Fruit fly (Drosophila melanogaster) whole organism, adult: ENCODE results near the gene CG5946.

ENCODE experiments used
- CG11617 ChIP-seq: fragments of 200-800 bp; sonication (Bioruptor generic); optimal IDR thresholded peaks from 2 replicates; lab custom pipeline; 2017; ENCODE audit warnings: mild to moderate bottlenecking, missing biosample characterization, missing genetic modification reagents, missing genetic modification characterization
- CG12768 ChIP-seq: fragments of 200-800 bp; sonication (Bioruptor generic); optimal IDR thresholded peaks from 2 replicates; lab custom pipeline; 2017; ENCODE audit warnings: missing biosample characterization, missing genetic modification characterization, mild to moderate bottlenecking, moderate library complexity, missing genetic modification reagents
- CG14711 ChIP-seq: fragments of 200-800 bp; sonication (Bioruptor generic); optimal IDR thresholded peaks from 2 replicates; lab custom pipeline; 2018; ENCODE audit warnings: missing biosample characterization, mild to moderate bottlenecking, missing genetic modification characterization, moderate library complexity
- CG1620 ChIP-seq: fragments of 200-800 bp; sonication (Bioruptor generic); optimal IDR thresholded peaks from 2 replicates; lab custom pipeline; 2016; ENCODE audit warnings: missing biosample characterization, missing genetic modification characterization
- CG33017 ChIP-seq: fragments of 200-800 bp; sonication (Bioruptor generic); optimal IDR thresholded peaks from 2 replicates; lab custom pipeline; 2018; ENCODE audit warnings: missing biosample characterization, mild to moderate bottlenecking, missing genetic modification characterization, moderate library complexity
- CG5204 ChIP-seq: fragments of 200-800 bp; sonication (Bioruptor generic); optimal IDR thresholded peaks from 2 replicates; lab custom pipeline; 2016; ENCODE audit warnings: missing biosample characterization, missing genetic modification characterization
- CG7045 ChIP-seq: fragments of 200-800 bp; sonication (Bioruptor generic); optimal IDR thresholded peaks from 2 replicates; lab custom pipeline; 2017; ENCODE audit warnings: missing biosample characterization, mild to moderate bottlenecking, missing genetic modification characterization
- CG7101 ChIP-seq: fragments of 200-800 bp; sonication (Bioruptor generic); optimal IDR thresholded peaks from 2 replicates; lab custom pipeline; 2018; ENCODE audit warnings: missing biosample characterization, mild to moderate bottlenecking, missing genetic modification characterization, moderate library complexity
- Clk ChIP-seq: fragments of 200-800 bp; sonication (Bioruptor generic); optimal IDR thresholded peaks from 2 replicates; lab custom pipeline; 2017; ENCODE audit warnings: missing biosample characterization, missing genetic modification characterization
- Crg-1 ChIP-seq: fragments of 200-800 bp; sonication (Bioruptor generic); optimal IDR thresholded peaks from 2 replicates; lab custom pipeline; 2016; ENCODE audit warnings: missing biosample characterization, missing genetic modification characterization
- Hr96 ChIP-seq: fragments of 200-800 bp; sonication (Bioruptor generic); optimal IDR thresholded peaks from 2 replicates; lab custom pipeline; 2016; ENCODE audit warnings: missing biosample characterization, missing genetic modification characterization
- Mnt ChIP-seq: fragments of 200-800 bp; sonication (Bioruptor generic); optimal IDR thresholded peaks from 2 replicates; lab custom pipeline; 2016; ENCODE audit warnings: missing biosample characterization, mild to moderate bottlenecking, missing genetic modification characterization
- bab1 ChIP-seq: fragments of 200-800 bp; sonication (Bioruptor generic); optimal IDR thresholded peaks from 3 replicates; lab custom pipeline; 2019; ENCODE audit warnings: missing biosample characterization, mild to moderate bottlenecking, missing genetic modification characterization, moderate library complexity
- cic ChIP-seq: fragments of 200-800 bp; sonication (Bioruptor generic); optimal IDR thresholded peaks from 2 replicates; lab custom pipeline; 2017; ENCODE audit warnings: missing biosample characterization, mild to moderate bottlenecking, missing genetic modification characterization, moderate library complexity
- cnc ChIP-seq, 2 experiments: fragments of >200 bp; optimal IDR thresholded peaks; 2 replicates each; lab custom pipeline; 2017
- kay ChIP-seq: fragments of 200-800 bp; sonication (Bioruptor generic); peaks from one replicate; lab custom pipeline; 2016; ENCODE audit warnings: missing biosample characterization, missing genetic modification characterization, borderline replicate concordance
- ovo ChIP-seq: fragments of 200-800 bp; sonication (Bioruptor generic); optimal IDR thresholded peaks from 2 replicates; lab custom pipeline; 2016; ENCODE audit warnings: missing biosample characterization, missing genetic modification characterization
- pad ChIP-seq: fragments of 200-800 bp; sonication (Bioruptor generic); optimal IDR thresholded peaks from 3 replicates; lab custom pipeline; 2017; ENCODE audit warnings: missing biosample characterization, missing genetic modification characterization, mild to moderate bottlenecking, moderate library complexity, missing genetic modification reagents
- tj ChIP-seq: fragments of 200-800 bp; sonication (Bioruptor generic); optimal IDR thresholded peaks from 3 replicates; lab custom pipeline; 2017; ENCODE audit warnings: missing biosample characterization, mild to moderate bottlenecking, missing genetic modification characterization, moderate library complexity
- toe ChIP-seq: fragments of 200-800 bp; sonication (Bioruptor generic); optimal IDR thresholded peaks from 2 replicates; lab custom pipeline; 2016; ENCODE audit warnings: missing biosample characterization, missing genetic modification characterization

Gene CG5946

DNA sequence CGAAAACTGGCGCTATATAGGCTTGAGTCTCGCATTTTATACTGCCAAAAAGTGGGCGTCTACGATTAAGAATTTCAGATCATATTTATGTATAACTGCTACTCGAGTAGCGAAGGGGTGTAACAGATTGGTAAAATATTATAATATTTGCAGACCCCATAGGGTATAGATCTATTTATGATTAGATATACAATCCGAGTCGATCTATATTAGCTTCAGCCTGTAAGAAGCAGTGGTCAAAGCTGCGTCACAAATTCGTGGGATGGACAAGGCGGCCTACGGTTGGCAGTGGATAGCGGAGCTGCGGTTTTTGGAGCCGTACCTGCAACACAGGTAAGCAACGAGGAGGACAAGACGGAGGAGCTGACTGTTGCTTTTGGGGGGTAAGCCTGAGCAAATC lies 7.4 kb downstream of the CG5946 start, which contains the start of gene Cubn2:
Gene Cubn2 (minus strand): TSS at position 101 of the 400 bp plus-strand sequence.
- TF ChIP-seq pad (GFP tag; lab: Kevin White, UChicago) (no peak), cnc (optimal IDR thresholded peaks at IDR 0.05; lab: Kevin White, UChicago) (no peak), ovo (GFP tag; lab: Kevin White, UChicago) (no peak), Crg-1 (no peak), Mnt (GFP tag; lab: Kevin White, UChicago) (no peak)

DNA sequence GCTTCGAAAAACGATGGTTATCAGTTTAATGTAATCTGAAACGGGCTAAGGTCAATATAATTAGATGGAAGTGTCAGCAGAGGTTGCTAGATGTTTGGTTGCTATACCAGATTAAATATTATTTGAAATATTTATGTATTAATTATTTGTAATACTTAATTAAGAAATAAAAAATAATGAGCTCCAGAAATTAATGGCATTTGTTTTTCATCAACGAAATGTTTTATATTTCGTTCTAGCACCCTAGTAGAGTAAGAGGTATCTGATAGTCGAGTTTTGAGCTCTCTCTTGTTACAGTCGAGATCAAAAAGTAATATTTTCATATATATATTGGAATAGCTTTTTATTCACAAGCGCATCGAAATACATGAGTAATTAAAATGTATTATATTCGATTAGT lies 20.5 kb downstream of the CG5946 start:
- TF ChIP-seq Mnt (GFP tag; lab: Kevin White, UChicago) (no peak), tj (GFP tag; lab: Kevin White, UChicago) (no peak)

DNA sequence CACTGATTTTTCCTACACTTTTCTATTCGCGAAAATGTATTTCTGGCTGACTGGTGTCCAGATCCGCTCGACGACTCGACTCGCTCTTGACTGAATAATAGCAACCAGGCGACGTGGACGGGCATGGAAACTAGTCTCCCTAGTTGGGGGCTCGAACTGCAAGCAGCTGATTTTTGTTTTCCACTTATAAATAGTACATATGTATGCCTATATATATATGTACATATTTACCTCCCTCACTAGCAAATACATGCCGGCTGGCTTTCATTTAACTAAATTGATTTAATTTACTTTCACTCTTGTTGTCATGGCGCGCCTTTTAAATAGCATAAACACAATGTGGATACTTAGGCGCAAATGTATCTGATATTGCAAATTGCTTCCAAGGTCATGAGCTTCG lies 21.3 kb downstream of the CG5946 start, which contains the start of gene Gcat:
Gene Gcat (minus strand): TSS at position 101 of the 400 bp plus-strand sequence.
- TF ChIP-seq CG1620 (GFP tag; lab: Kevin White, UChicago) = no peak
- no peak for TF ChIP-seq cnc (optimal IDR thresholded peaks at IDR 0.05; lab: Kevin White, UChicago)
- TF ChIP-seq toe (GFP tag; lab: Kevin White, UChicago) = no peak
- TF ChIP-seq bab1 (GFP tag; lab: Kevin White, UChicago) = no peak
- TF ChIP-seq cic = no peak

DNA sequence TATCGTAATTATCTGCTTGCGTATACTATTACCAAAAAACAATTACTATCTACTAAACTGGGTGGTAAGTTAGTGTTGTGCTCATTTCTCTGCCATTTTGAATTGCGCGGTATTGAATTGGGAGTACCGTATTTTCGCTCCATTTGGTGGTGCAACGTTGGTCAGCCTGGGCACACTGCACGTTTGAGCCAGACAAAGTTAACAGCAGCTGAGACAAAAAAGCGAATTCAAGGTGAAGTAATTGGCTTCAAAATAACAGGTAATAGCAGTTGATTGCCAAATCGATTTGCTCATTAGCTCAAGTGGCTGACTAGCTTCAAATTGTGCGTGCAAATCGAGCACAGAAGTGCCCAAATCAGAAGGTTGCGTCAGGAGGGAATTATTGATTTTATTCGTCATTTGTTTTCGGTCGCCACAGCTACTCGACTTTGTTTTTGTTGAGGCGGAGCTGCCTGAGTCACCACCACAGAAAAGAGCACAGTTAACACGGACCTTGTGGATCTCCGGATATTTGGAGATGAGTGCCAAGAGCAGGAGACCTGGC lies 26.6 kb downstream of the CG5946 start, which contains the start of gene Klp68D:
Gene Klp68D (plus strand): TSS at position 175 of the 544 bp plus-strand sequence.
- no peak for TF ChIP-seq Hr96
- TF ChIP-seq bab1 (GFP tag; lab: Kevin White, UChicago) = peak; percentile 34
- TF ChIP-seq CG5204 (GFP tag; lab: Kevin White, UChicago) = no peak
- peak; percentile 48 for TF ChIP-seq kay (GFP tag; lab: Kevin White, UChicago)
- no peak for TF ChIP-seq CG7045 (GFP tag; lab: Kevin White, UChicago)
- no peak for TF ChIP-seq Clk
- no peak for TF ChIP-seq CG1620 (GFP tag; lab: Kevin White, UChicago)
- no peak for TF ChIP-seq CG33017 (tag; lab: Kevin White, UChicago)
- TF ChIP-seq pad (GFP tag; lab: Kevin White, UChicago) = no peak

DNA sequence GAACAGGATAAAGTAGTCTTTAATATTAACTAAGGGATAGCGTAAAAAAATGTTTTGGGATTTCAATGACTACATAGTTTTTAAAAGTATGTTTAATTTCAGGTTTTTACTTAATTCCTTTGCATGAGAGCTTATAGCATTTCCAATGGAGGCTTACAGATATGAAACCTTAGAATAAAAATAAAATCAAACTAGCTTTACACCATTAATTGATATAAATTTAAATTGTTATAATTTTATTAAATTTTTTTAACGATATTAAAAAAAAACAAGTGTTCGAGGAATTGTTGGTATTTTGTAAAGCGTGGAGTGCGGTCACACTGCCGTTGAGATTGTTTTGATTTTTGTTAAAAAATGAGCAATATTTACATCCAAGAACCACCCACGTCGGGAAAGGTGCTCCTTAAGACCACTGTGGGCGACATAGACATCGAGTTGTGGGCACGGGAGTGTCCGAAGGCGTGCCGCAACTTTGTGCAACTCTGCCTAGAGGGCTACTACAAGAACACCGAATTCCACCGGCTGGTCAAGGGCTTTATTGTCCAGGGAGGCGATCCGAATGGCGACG lies 28.8 kb downstream of the CG5946 start, which contains the start of the genes twy and CG10907:
Gene twy (minus strand): TSS at position 51 of the 568 bp plus-strand sequence.
Gene CG10907 (plus strand): TSS at position 282 of the 568 bp plus-strand sequence.
- TF ChIP-seq toe (GFP tag; lab: Kevin White, UChicago) (no peak), cic (no peak), CG11617 (no peak), CG7045 (GFP tag; lab: Kevin White, UChicago) (no peak), CG5204 (GFP tag; lab: Kevin White, UChicago) (no peak), Mnt (GFP tag; lab: Kevin White, UChicago) (no peak), CG1620 (GFP tag; lab: Kevin White, UChicago) (no peak), tj (GFP tag; lab: Kevin White, UChicago) (no peak)

DNA sequence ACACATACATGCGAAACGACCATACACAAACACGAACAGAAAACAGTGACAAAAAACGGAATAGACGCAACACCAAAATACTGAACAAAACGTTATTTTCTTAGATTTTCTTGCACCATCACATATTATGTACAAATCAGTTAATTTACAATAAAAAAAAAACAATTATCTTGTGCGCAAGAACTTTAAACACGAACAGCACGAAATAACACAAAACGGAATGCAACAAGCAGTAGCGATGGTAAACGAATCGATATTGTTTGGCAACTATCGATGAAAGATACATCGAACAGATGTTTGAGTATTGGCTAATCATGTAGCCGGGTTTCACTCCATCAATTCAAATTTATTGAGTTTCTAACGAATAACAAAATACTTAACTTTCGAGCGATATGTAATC lies 32.3 kb downstream of the CG5946 start, which contains the start of gene Pi3K68D:
Gene Pi3K68D (minus strand): TSS at position 241 of the 400 bp plus-strand sequence.
- no peak for TF ChIP-seq tj (GFP tag; lab: Kevin White, UChicago)
- TF ChIP-seq CG7101 = peak; percentile 15
- TF ChIP-seq kay (GFP tag; lab: Kevin White, UChicago) = peak; percentile 93
- TF ChIP-seq bab1 (GFP tag; lab: Kevin White, UChicago) = peak; percentile 36
- TF ChIP-seq CG11617 = no peak
- peak; percentile 13 for TF ChIP-seq toe (GFP tag; lab: Kevin White, UChicago)
- TF ChIP-seq CG1620 (GFP tag; lab: Kevin White, UChicago) = peak; percentile 4

DNA sequence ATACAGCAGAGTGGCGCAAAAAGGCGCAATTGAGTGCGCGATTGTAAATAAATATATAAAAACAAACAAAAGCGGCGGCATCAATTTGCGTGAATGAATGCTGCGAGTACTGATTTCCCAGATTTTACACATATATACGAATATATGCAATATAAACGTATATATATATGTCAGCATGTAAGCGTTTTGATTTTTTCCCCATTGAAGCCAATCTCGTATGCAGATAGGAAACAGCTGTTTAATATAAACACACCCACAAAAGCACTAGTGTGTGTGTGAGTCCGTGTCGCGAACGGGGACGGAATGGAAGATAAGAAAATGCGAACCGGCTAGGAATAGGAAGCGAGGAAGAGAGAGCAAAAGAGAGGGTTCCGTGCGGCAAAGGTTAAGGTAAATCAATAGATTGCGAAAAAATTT lies 33.1 kb downstream of the CG5946 start:
- TF ChIP-seq toe (GFP tag; lab: Kevin White, UChicago) (no peak), cnc (optimal IDR thresholded peaks at IDR 0.05; lab: Kevin White, UChicago) (no peak), CG7101 (no peak), CG7045 (GFP tag; lab: Kevin White, UChicago) (no peak), CG5204 (GFP tag; lab: Kevin White, UChicago) (no peak), ovo (GFP tag; lab: Kevin White, UChicago) (no peak), CG11617 (no peak), Clk (no peak), CG14711 (tag; lab: Kevin White, UChicago) (no peak), pad (GFP tag; lab: Kevin White, UChicago) (peak; percentile 57), CG33017 (tag; lab: Kevin White, UChicago) (no peak), Hr96 (no peak), Crg-1 (no peak), cic (peak; percentile 99), Mnt (GFP tag; lab: Kevin White, UChicago) (peak; percentile 17), CG1620 (GFP tag; lab: Kevin White, UChicago) (no peak), CG12768 (GFP tag; lab: Kevin White, UChicago) (no peak), bab1 (GFP tag; lab: Kevin White, UChicago) (no peak), tj (GFP tag; lab: Kevin White, UChicago) (peak; percentile 11), kay (GFP tag; lab: Kevin White, UChicago) (peak; percentile 90)
